Fruit fly (Drosophila melanogaster): ENCODE data around the gene CG8188.

- TF ChIP-seq scrt (GFP tag; optimal IDR thresholded peaks at IDR 0.05) (peak; percentile 85), CG8478 (optimal IDR thresholded peaks at IDR 0.05) (no peak), Dref (GFP tag; IDR thresholded peaks at IDR 0.05) (no peak), CG18764 (GFP tag; optimal IDR thresholded peaks at IDR 0.05) (peak; percentile 68), ems (GFP tag; optimal IDR thresholded peaks at IDR 0.05) (peak; percentile 80), z (GFP tag; IDR thresholded peaks at IDR 0.05) (0 out of 3 replicates have a peak, but pooled peaks have one; percentile 16), Camta (GFP tag; optimal IDR thresholded peaks at IDR 0.05) (peak; percentile 85), gsb-n (tag; optimal IDR thresholded peaks at IDR 0.05) (peak; percentile 59), row (GFP tag; IDR thresholded peaks at IDR 0.05) (peak; percentile 92), chinmo (GFP tag; IDR thresholded peaks at IDR 0.05; ENCODE audit: partially characterized antibody) (peak; percentile 54; the same call in 1 of the 4 replicates), gcm2 (GFP tag; optimal IDR thresholded peaks at IDR 0.05) (peak; percentile 59)
Measured at dm6 chrX:17698864-17699504, 3.8 kb downstream of the CG8188 start.
